Fruit fly (Drosophila melanogaster) whole organism, embryonic: ENCODE measurements around the gene Cand1.

Experiments
- Abd-B ChIP-seq: fragments of 200-800 bp; sonication (Bioruptor generic); optimal IDR thresholded peaks from 2 replicates; lab custom pipeline; 2018; ENCODE audit warnings: missing biosample characterization, mild to moderate bottlenecking, missing genetic modification characterization, moderate library complexity
- Atf3 ChIP-seq: fragments of 200-800 bp; sonication (Bioruptor generic); optimal IDR thresholded peaks from 3 replicates; lab custom pipeline; 2016; ENCODE audit warnings: missing biosample characterization, missing genetic modification characterization
- BEAF-32 ChIP-seq: fragments of 200-800 bp; sonication (Bioruptor generic); optimal IDR thresholded peaks from 3 replicates; lab custom pipeline; 2017; ENCODE audit warnings: missing biosample characterization, missing genetic modification characterization, mild to moderate bottlenecking, moderate library complexity, missing genetic modification reagents
- CG10274 ChIP-seq: fragments of 200-800 bp; sonication (Bioruptor generic); optimal IDR thresholded peaks from 3 replicates; lab custom pipeline; 2017; ENCODE audit warnings: missing biosample characterization, mild to moderate bottlenecking, missing genetic modification characterization
- CG10979 ChIP-seq: fragments of 200-800 bp; sonication (Bioruptor generic); optimal IDR thresholded peaks from 2 replicates; lab custom pipeline; 2018; ENCODE audit warnings: missing biosample characterization, mild to moderate bottlenecking, missing genetic modification characterization, moderate library complexity
- CG11247 ChIP-seq: fragments of 200-800 bp; sonication (Bioruptor generic); IDR thresholded peaks from 2 replicates; pipeline ENCODE4 v1.3.6; 2022; ENCODE audit warnings: missing biosample characterization, missing genetic modification characterization
- CG11456 ChIP-seq: fragments of 200-800 bp; sonication (Bioruptor generic); IDR thresholded peaks from 3 replicates; pipeline ENCODE4 v1.3.6; 2022; ENCODE audit warnings: missing biosample characterization, missing genetic modification characterization
- CG13424 ChIP-seq: fragments of 200-800 bp; sonication (Bioruptor generic); optimal IDR thresholded peaks from 2 replicates; lab custom pipeline; 2019; ENCODE audit warnings: missing biosample characterization, mild to moderate bottlenecking, missing genetic modification characterization, moderate library complexity
- CG14860 ChIP-seq: fragments of 200-800 bp; sonication (Bioruptor generic); IDR thresholded peaks from 3 replicates; pipeline ENCODE4 v1.3.6; 2022; ENCODE audit warnings: missing biosample characterization, missing genetic modification characterization; ENCODE audit not compliant: partially characterized antibody
- CG1647 ChIP-seq: fragments of 200-800 bp; sonication (Bioruptor generic); optimal IDR thresholded peaks from 3 replicates; lab custom pipeline; 2016; ENCODE audit warnings: missing biosample characterization, missing genetic modification characterization
- CG16779 ChIP-seq: fragments of 200-800 bp; sonication (Bioruptor generic); IDR thresholded peaks from 2 replicates; pipeline ENCODE4 v1.3.6; 2022; ENCODE audit warnings: missing biosample characterization, missing genetic modification characterization
- CG17361 ChIP-seq: fragments of 200-800 bp; sonication (Bioruptor generic); IDR thresholded peaks from 3 replicates; pipeline ENCODE4 v1.3.6; 2022; ENCODE audit warnings: missing biosample characterization, missing genetic modification characterization
- CG17829 ChIP-seq: fragments of 200-800 bp; optimal IDR thresholded peaks from 2 replicates; lab custom pipeline; 2019; ENCODE audit warnings: missing biosample characterization, mild to moderate bottlenecking, missing genetic modification characterization, moderate library complexity
- CG4328 ChIP-seq: fragments of 200-800 bp; sonication (Bioruptor generic); optimal IDR thresholded peaks from 3 replicates; lab custom pipeline; 2017; ENCODE audit warnings: missing biosample characterization, missing genetic modification reagents, missing genetic modification characterization
- CG4404 ChIP-seq: fragments of 200-800 bp; sonication (Bioruptor generic); IDR thresholded peaks from 2 replicates; pipeline ENCODE4 v1.3.6; 2022; ENCODE audit warnings: missing biosample characterization, missing genetic modification characterization
- CG7556 ChIP-seq: fragments of 200-800 bp; sonication (Bioruptor generic); optimal IDR thresholded peaks from 2 replicates; lab custom pipeline; 2017; ENCODE audit warnings: missing biosample characterization, mild to moderate bottlenecking, missing genetic modification characterization
- CG8281 ChIP-seq: fragments of 200-800 bp; sonication (Bioruptor generic); optimal IDR thresholded peaks from 2 replicates; lab custom pipeline; 2018; ENCODE audit warnings: missing biosample characterization, mild to moderate bottlenecking, missing genetic modification characterization, moderate library complexity
- CG8290 ChIP-seq, 3 experiments: fragments of 200-800 bp; sonication (Bioruptor generic); optimal IDR thresholded peaks; 2 replicates each; lab custom pipeline; 2016 to 2019; ENCODE audit warnings: missing biosample characterization in 3 of 3, missing genetic modification characterization in 3 of 3, mild to moderate bottlenecking in 2 of 3, moderate library complexity in 1 of 3
- CG9609 ChIP-seq: fragments of 200-800 bp; sonication (Bioruptor generic); optimal IDR thresholded peaks from 3 replicates; lab custom pipeline; 2016; ENCODE audit warnings: missing biosample characterization, missing genetic modification characterization
- CG9727 ChIP-seq: fragments of 200-800 bp; sonication (Bioruptor generic); optimal IDR thresholded peaks from 3 replicates; lab custom pipeline; 2017; ENCODE audit warnings: missing biosample characterization, mild to moderate bottlenecking, missing genetic modification characterization
- CG9932 ChIP-seq: fragments of 200-800 bp; sonication (Bioruptor generic); IDR thresholded peaks from 2 replicates; pipeline ENCODE4 v1.3.6; 2022; ENCODE audit warnings: missing biosample characterization, missing genetic modification characterization
- CTCF ChIP-seq: fragments of 200-800 bp; sonication (Bioruptor generic); optimal IDR thresholded peaks from 2 replicates; lab custom pipeline; 2017; ENCODE audit warnings: missing biosample characterization, mild to moderate bottlenecking, missing genetic modification characterization, moderate library complexity
- Dek ChIP-seq: fragments of 200-800 bp; sonication (Bioruptor generic); optimal IDR thresholded peaks from 3 replicates; lab custom pipeline; 2019; ENCODE audit warnings: missing biosample characterization, mild to moderate bottlenecking, missing genetic modification characterization, moderate library complexity
- Dip2 ChIP-seq: fragments of 200-800 bp; sonication (Bioruptor generic); IDR thresholded peaks from 2 replicates; pipeline ENCODE4 v1.3.6; 2022; ENCODE audit warnings: missing biosample characterization, missing genetic modification characterization
- Drgx ChIP-seq: fragments of 200-800 bp; sonication (Bioruptor generic); IDR thresholded peaks from 2 replicates; pipeline ENCODE4 v1.3.6; 2022; ENCODE audit warnings: missing biosample characterization, missing genetic modification characterization
- Ets97D ChIP-seq: fragments of 200-800 bp; sonication (Bioruptor generic); optimal IDR thresholded peaks from 3 replicates; lab custom pipeline; 2016; ENCODE audit warnings: missing biosample characterization, missing genetic modification characterization
- Fer2 ChIP-seq: fragments of 200-800 bp; sonication (Bioruptor generic); optimal IDR thresholded peaks from 2 replicates; lab custom pipeline; 2018; ENCODE audit warnings: missing biosample characterization, mild to moderate bottlenecking, missing genetic modification characterization, moderate library complexity
- GATAe ChIP-seq: fragments of 200-800 bp; sonication (Bioruptor generic); conservative IDR thresholded peaks from 2 replicates; pipeline ENCODE4 v1.3.6; 2022; ENCODE audit warnings: missing biosample characterization, missing genetic modification characterization
- Max ChIP-seq: fragments of 200-800 bp; sonication (Bioruptor generic); optimal IDR thresholded peaks from 2 replicates; lab custom pipeline; 2016; ENCODE audit warnings: missing biosample characterization, mild to moderate bottlenecking, missing genetic modification characterization
- Mrtf ChIP-seq: fragments of 200-800 bp; sonication (Bioruptor generic); IDR thresholded peaks from 3 replicates; pipeline ENCODE4 v1.3.6; 2022; ENCODE audit warnings: missing biosample characterization, missing genetic modification characterization
- Oli ChIP-seq: fragments of 200-800 bp; sonication (Bioruptor generic); optimal IDR thresholded peaks from 2 replicates; lab custom pipeline; 2018; ENCODE audit warnings: missing biosample characterization, mild to moderate bottlenecking, missing genetic modification characterization, moderate library complexity
- PHDP ChIP-seq: fragments of 200-800 bp; sonication (Bioruptor generic); optimal IDR thresholded peaks from 3 replicates; lab custom pipeline; 2018; ENCODE audit warnings: missing biosample characterization, mild to moderate bottlenecking, missing genetic modification characterization, moderate library complexity
- Rx ChIP-seq: fragments of 200-800 bp; sonication (Bioruptor generic); IDR thresholded peaks from 2 replicates; pipeline ENCODE4 v1.3.6; 2022; ENCODE audit warnings: missing biosample characterization, missing genetic modification characterization
- Sox100B ChIP-seq: fragments of 200-800 bp; sonication (Bioruptor generic); optimal IDR thresholded peaks from 3 replicates; lab custom pipeline; 2018; ENCODE audit warnings: missing biosample characterization, mild to moderate bottlenecking, missing genetic modification characterization
- Taf1 ChIP-seq: fragments of 200-800 bp; sonication (Bioruptor generic); IDR thresholded peaks from 2 replicates; pipeline ENCODE4 v1.3.6; 2022; ENCODE audit warnings: missing biosample characterization, missing genetic modification characterization
- Xrp1 ChIP-seq: fragments of 200-800 bp; sonication (Bioruptor generic); IDR thresholded peaks from 2 replicates; pipeline ENCODE4 v1.3.6; 2022; ENCODE audit warnings: missing biosample characterization, missing genetic modification characterization
- bab2 ChIP-seq: fragments of 200-800 bp; sonication (Bioruptor generic); optimal IDR thresholded peaks from 2 replicates; lab custom pipeline; 2016; ENCODE audit warnings: missing biosample characterization, missing genetic modification characterization
- danr ChIP-seq: fragments of 200-800 bp; sonication (Bioruptor generic); IDR thresholded peaks from 2 replicates; pipeline ENCODE4 v1.3.6; 2022; ENCODE audit warnings: missing biosample characterization, missing genetic modification characterization
- disco-r ChIP-seq: fragments of 200-800 bp; sonication (Bioruptor generic); optimal IDR thresholded peaks from 2 replicates; lab custom pipeline; 2016; ENCODE audit warnings: missing biosample characterization, missing genetic modification characterization
- esg ChIP-seq: fragments of 200-800 bp; sonication (Bioruptor generic); conservative IDR thresholded peaks from 2 replicates; pipeline ENCODE4 v1.3.6; 2022; ENCODE audit warnings: missing biosample characterization, missing genetic modification characterization
- fd64A ChIP-seq: fragments of 200-800 bp; sonication (Bioruptor generic); optimal IDR thresholded peaks from 3 replicates; lab custom pipeline; 2018; ENCODE audit warnings: missing biosample characterization, mild to moderate bottlenecking, missing genetic modification characterization
- inv ChIP-seq: fragments of 200-800 bp; sonication (Bioruptor generic); IDR thresholded peaks from 2 replicates; pipeline ENCODE4 v1.3.6; 2022; ENCODE audit warnings: missing biosample characterization, missing genetic modification characterization; ENCODE audit not compliant: partially characterized antibody
- lilli ChIP-seq: fragments of 200-800 bp; sonication (Bioruptor generic); optimal IDR thresholded peaks from 3 replicates; lab custom pipeline; 2016; ENCODE audit warnings: missing biosample characterization, missing genetic modification characterization
- nau ChIP-seq: fragments of 200-800 bp; sonication (Bioruptor generic); optimal IDR thresholded peaks from 3 replicates; lab custom pipeline; 2017; ENCODE audit warnings: missing biosample characterization, mild to moderate bottlenecking, missing genetic modification characterization, missing genetic modification reagents
- oc ChIP-seq: fragments of 200-800 bp; sonication (Bioruptor generic); optimal IDR thresholded peaks from 2 replicates; lab custom pipeline; 2018; ENCODE audit warnings: missing biosample characterization, mild to moderate bottlenecking, missing genetic modification characterization, moderate library complexity
- p53 ChIP-seq: fragments of 200-800 bp; sonication (Bioruptor generic); optimal IDR thresholded peaks from 2 replicates; lab custom pipeline; 2016; ENCODE audit warnings: missing biosample characterization, missing genetic modification characterization
- phol ChIP-seq: fragments of 200-800 bp; sonication (Bioruptor generic); optimal IDR thresholded peaks from 3 replicates; lab custom pipeline; 2018; ENCODE audit warnings: missing biosample characterization, mild to moderate bottlenecking, missing genetic modification characterization, moderate library complexity
- ranshi ChIP-seq: fragments of 200-800 bp; sonication (Bioruptor generic); IDR thresholded peaks from 2 replicates; pipeline ENCODE4 v1.3.6; 2022; ENCODE audit warnings: missing biosample characterization, missing genetic modification characterization
- ssp ChIP-seq: fragments of 200-800 bp; sonication (Bioruptor generic); IDR thresholded peaks from 2 replicates; pipeline ENCODE4 v1.3.6; 2022; ENCODE audit warnings: missing biosample characterization, missing genetic modification characterization
- toy ChIP-seq: fragments of 200-800 bp; sonication (Bioruptor generic); IDR thresholded peaks from 2 replicates; pipeline ENCODE4 v1.3.6; 2022; ENCODE audit warnings: missing biosample characterization, missing genetic modification characterization
- zen ChIP-seq: fragments of 200-800 bp; sonication (Bioruptor generic); optimal IDR thresholded peaks from 3 replicates; lab custom pipeline; 2018; ENCODE audit warnings: missing biosample characterization, mild to moderate bottlenecking, missing genetic modification characterization, moderate library complexity

The Cand1 gene

DNA sequence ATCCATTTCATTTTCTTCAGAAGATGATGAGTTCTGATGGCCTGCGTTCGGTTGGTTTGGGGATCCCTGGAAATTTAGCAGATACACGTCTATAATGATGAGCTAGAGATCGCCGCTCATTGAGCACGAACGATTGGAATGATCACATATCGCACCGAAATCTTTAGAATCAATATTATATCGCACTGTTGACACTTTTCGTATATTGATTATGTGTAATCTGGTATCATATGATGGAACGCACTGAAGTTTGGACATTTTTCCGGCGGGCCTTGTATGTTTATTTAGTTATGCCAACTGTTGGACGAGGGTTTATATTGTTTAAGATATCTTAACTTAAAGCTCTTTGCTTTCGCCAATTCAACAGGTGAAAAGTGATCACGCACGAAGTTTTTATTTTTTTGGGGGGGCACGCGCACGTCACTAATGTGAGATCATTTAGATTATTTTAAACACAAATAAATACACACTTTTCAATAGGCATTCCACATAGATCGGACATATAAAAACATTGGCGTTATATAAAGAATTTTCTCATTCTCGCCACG lies 41.4 kb downstream of the Cand1 start (continued):
- TF ChIP-seq CG9609 (GFP tag; lab: Kevin White, UChicago): no peak
- no peak for TF ChIP-seq Atf3 (GFP tag; lab: Kevin White, UChicago)
- TF ChIP-seq CG10979: peak; percentile 4
- TF ChIP-seq inv (GFP tag; lab: Robert Waterston, UW): peak; percentile 86
- TF ChIP-seq Rx (GFP tag; lab: Robert Waterston, UW): no peak
- no peak for TF ChIP-seq CG16779 (GFP tag; lab: Robert Waterston, UW)
- no peak for TF ChIP-seq danr (GFP tag; lab: Robert Waterston, UW)
- TF ChIP-seq GATAe (GFP tag; lab: Robert Waterston, UW): no peak
- TF ChIP-seq Max (GFP tag; lab: Kevin White, UChicago): no peak
- TF ChIP-seq CTCF: no peak
- no peak for TF ChIP-seq Abd-B (GFP tag; lab: Kevin White, UChicago)
- TF ChIP-seq CG17829 (tag; lab: Kevin White, UChicago): peak; percentile 9
- peak; percentile 7 for TF ChIP-seq phol (tag; lab: Kevin White, UChicago)
- no peak for TF ChIP-seq oc (tag; lab: Kevin White, UChicago)
- TF ChIP-seq Dek (tag; lab: Kevin White, UChicago): no peak
- no peak for TF ChIP-seq fd64A (GFP tag; lab: Kevin White, UChicago)
- no peak for TF ChIP-seq Mrtf (GFP tag; lab: Robert Waterston, UW)
- no peak for TF ChIP-seq CG4404
- TF ChIP-seq Fer2 (tag; lab: Kevin White, UChicago): no peak
- TF ChIP-seq CG9727 (GFP tag; lab: Kevin White, UChicago): peak; percentile 17
- TF ChIP-seq Sox100B (GFP tag; lab: Kevin White, UChicago): peak; percentile 33
- no peak for TF ChIP-seq Drgx (GFP tag; lab: Robert Waterston, UW)
- TF ChIP-seq esg (GFP tag; lab: Robert Waterston, UW): no peak
- TF ChIP-seq CG11247: no peak
- TF ChIP-seq lilli (GFP tag; lab: Kevin White, UChicago): peak; percentile 42
- TF ChIP-seq BEAF-32 (GFP tag; lab: Kevin White, UChicago): peak; percentile 78
- peak; percentile 55; the same call in 2 of the 3 replicates for TF ChIP-seq CG14860 (GFP tag; lab: Robert Waterston, UW)
- TF ChIP-seq toy (GFP tag; lab: Robert Waterston, UW): no peak
- no peak for TF ChIP-seq CG10274 (GFP tag; lab: Kevin White, UChicago)
- no peak; the same call in 1 of the 2 replicates for TF ChIP-seq CG9932 (GFP tag; lab: Robert Waterston, UW)
- TF ChIP-seq bab2 (GFP tag; lab: Kevin White, UChicago): no peak
- TF ChIP-seq CG13424 (tag; lab: Kevin White, UChicago): peak; percentile 8
- no peak for TF ChIP-seq ssp (GFP tag; lab: Robert Waterston, UW)
- TF ChIP-seq CG1647 (GFP tag; lab: Kevin White, UChicago): no peak
- TF ChIP-seq PHDP (tag; lab: Kevin White, UChicago): no peak
- TF ChIP-seq CG8281 (tag; lab: Kevin White, UChicago): peak; percentile 16
- TF ChIP-seq CG8290 (GFP tag; optimal IDR thresholded peaks at IDR 0.05; lab: Kevin White, UChicago): no peak
- TF ChIP-seq CG8290 (tag; optimal IDR thresholded peaks at IDR 0.05; lab: Kevin White, UChicago): peak; percentile 26 to 36
- TF ChIP-seq p53 (GFP tag; lab: Kevin White, UChicago): no peak
- no peak for TF ChIP-seq Dip2
- TF ChIP-seq CG11456 (GFP tag; lab: Robert Waterston, UW): no peak
- no peak for TF ChIP-seq nau (GFP tag; lab: Kevin White, UChicago)
- peak; percentile 31 for TF ChIP-seq disco-r (GFP tag; lab: Kevin White, UChicago)
- peak; percentile 5 for TF ChIP-seq CG7556 (GFP tag; lab: Kevin White, UChicago)
- no peak for TF ChIP-seq zen (tag; lab: Kevin White, UChicago)
- TF ChIP-seq Taf1 (GFP tag; lab: Robert Waterston, UW): no peak
- TF ChIP-seq CG17361 (GFP tag; lab: Robert Waterston, UW): peak; percentile 43; the same call in 1 of the 3 replicates
- TF ChIP-seq Xrp1: no peak
- TF ChIP-seq Ets97D (GFP tag; lab: Kevin White, UChicago): no peak
- no peak for TF ChIP-seq ranshi
- TF ChIP-seq Oli (tag; lab: Kevin White, UChicago): no peak
- TF ChIP-seq CG4328 (GFP tag; lab: Kevin White, UChicago): no peak
